Worm (Caenorhabditis elegans) whole organism, L2 larva: ENCODE data around the gene phf-33.

Experiments used
- F13H6.1 ChIP-seq: sonication (generic microtip); optimal IDR thresholded peaks from 2 replicates; lab custom pipeline; 2016; ENCODE audit warnings: missing genetic modification characterization, missing compliant biosample characterization
- Y55F3AM.14 ChIP-seq: fragments of 200-800 bp; sonication (Bioruptor generic); optimal IDR thresholded peaks from 2 replicates; lab custom pipeline; 2018; ENCODE audit warnings: mild to moderate bottlenecking, missing genetic modification characterization, missing compliant biosample characterization
- ZK546.5 ChIP-seq: sonication (generic microtip); optimal IDR thresholded peaks from 2 replicates; lab custom pipeline; 2017; ENCODE audit warnings: missing biosample characterization, missing genetic modification characterization
- alr-1 ChIP-seq: fragments of 150-350 bp; optimal IDR thresholded peaks from 2 replicates; lab custom pipeline; 2014; ENCODE audit warnings: missing biosample characterization, missing genetic modification characterization
- ama-1 ChIP-seq: fragments of 150-350 bp; optimal IDR thresholded peaks from 2 replicates; lab custom pipeline; 2018; ENCODE audit warnings: inconsistent platforms
- blmp-1 ChIP-seq: sonication (generic microtip); optimal IDR thresholded peaks from 2 replicates; lab custom pipeline; 2017; ENCODE audit warnings: missing genetic modification characterization, mild to moderate bottlenecking, missing compliant biosample characterization, antibody characterized with exemption, moderate library complexity; ENCODE audit not compliant: insufficient read depth
- ceh-16 ChIP-seq: fragments of 150-350 bp; optimal IDR thresholded peaks from 2 replicates; lab custom pipeline; 2014; ENCODE audit warnings: missing biosample characterization, missing genetic modification characterization
- ceh-82 ChIP-seq: fragments of 150-350 bp; optimal IDR thresholded peaks from 2 replicates; lab custom pipeline; 2014; ENCODE audit warnings: missing biosample characterization, missing genetic modification characterization
- crh-2 ChIP-seq: sonication (generic microtip); optimal IDR thresholded peaks from 2 replicates; lab custom pipeline; 2017; ENCODE audit warnings: missing biosample characterization, missing genetic modification characterization
- dmd-4 ChIP-seq: sonication (generic microtip); optimal IDR thresholded peaks from 2 replicates; lab custom pipeline; 2017; ENCODE audit warnings: missing biosample characterization, missing genetic modification characterization
- egl-27 ChIP-seq: sonication (generic microtip); optimal IDR thresholded peaks from 3 replicates; lab custom pipeline; 2017; ENCODE audit warnings: missing biosample characterization, missing genetic modification reagents, missing genetic modification characterization
- elt-1 ChIP-seq: fragments of 150-350 bp; optimal IDR thresholded peaks from 2 replicates; lab custom pipeline; 2014; ENCODE audit warnings: missing biosample characterization, missing genetic modification characterization
- elt-3 ChIP-seq: sonication (generic microtip); optimal IDR thresholded peaks from 2 replicates; lab custom pipeline; 2017; ENCODE audit warnings: missing biosample characterization, missing genetic modification characterization
- fos-1 ChIP-seq: fragments of 150-350 bp; optimal IDR thresholded peaks from 2 replicates; lab custom pipeline; 2014; ENCODE audit warnings: missing biosample characterization, missing genetic modification characterization
- gmeb-1 ChIP-seq: fragments of 150-350 bp; optimal IDR thresholded peaks from 2 replicates; lab custom pipeline; 2014; ENCODE audit warnings: missing biosample characterization, missing genetic modification characterization
- lin-11 ChIP-seq: fragments of 150-350 bp; sonication (generic microtip); optimal IDR thresholded peaks from 2 replicates; lab custom pipeline; 2014; ENCODE audit warnings: missing biosample characterization, missing genetic modification characterization, inconsistent platforms, mixed read lengths
- lin-39 ChIP-seq: fragments of 150-350 bp; optimal IDR thresholded peaks from 2 replicates; lab custom pipeline; 2014; ENCODE audit warnings: missing biosample characterization, missing genetic modification reagents, missing genetic modification characterization
- lsy-2 ChIP-seq, 2 experiments: fragments of 150-350 bp in 1 of 2; sonication (generic microtip) in 1 of 2; optimal IDR thresholded peaks; 2 replicates each; lab custom pipeline; 2014 to 2017; ENCODE audit warnings: missing biosample characterization in 2 of 2, missing genetic modification characterization in 2 of 2
- mdl-1 ChIP-seq, 2 experiments: fragments of 150-350 bp in 1 of 2; sonication (generic microtip) in 1 of 2; optimal IDR thresholded peaks; 2 replicates each; lab custom pipeline; 2017; ENCODE audit warnings: missing biosample characterization in 2 of 2, missing genetic modification characterization in 2 of 2
- nhr-10 ChIP-seq: sonication (generic microtip); optimal IDR thresholded peaks from 2 replicates; lab custom pipeline; 2017; ENCODE audit warnings: missing biosample characterization, missing genetic modification characterization
- nhr-11 ChIP-seq: fragments of 150-350 bp; optimal IDR thresholded peaks from 2 replicates; lab custom pipeline; 2014; ENCODE audit warnings: missing biosample characterization, missing genetic modification characterization
- nhr-12 ChIP-seq: fragments of 150-350 bp; optimal IDR thresholded peaks from 2 replicates; lab custom pipeline; 2014; ENCODE audit warnings: missing biosample characterization, missing genetic modification characterization
- nhr-129 ChIP-seq: fragments of 150-350 bp; optimal IDR thresholded peaks from 2 replicates; lab custom pipeline; 2014; ENCODE audit warnings: missing biosample characterization, missing genetic modification characterization
- nhr-21 ChIP-seq: fragments of 150-350 bp; optimal IDR thresholded peaks from 2 replicates; lab custom pipeline; 2014; ENCODE audit warnings: missing biosample characterization, missing genetic modification characterization
- nhr-23 ChIP-seq: fragments of 150-350 bp; optimal IDR thresholded peaks from 2 replicates; lab custom pipeline; 2014; ENCODE audit warnings: missing biosample characterization, missing genetic modification reagents, missing genetic modification characterization
- nhr-237 ChIP-seq: fragments of 150-350 bp; optimal IDR thresholded peaks from 2 replicates; lab custom pipeline; 2014; ENCODE audit warnings: missing biosample characterization, missing genetic modification characterization
- nhr-25 ChIP-seq: fragments of 150-350 bp; sonication (generic microtip); optimal IDR thresholded peaks from 3 replicates; lab custom pipeline; 2014; ENCODE audit warnings: missing biosample characterization, missing genetic modification characterization
- nhr-6 ChIP-seq: fragments of 150-350 bp; optimal IDR thresholded peaks from 2 replicates; lab custom pipeline; 2014; ENCODE audit warnings: missing biosample characterization, missing genetic modification characterization
- peb-1 ChIP-seq: fragments of 150-350 bp; optimal IDR thresholded peaks from 2 replicates; lab custom pipeline; 2014; ENCODE audit warnings: missing biosample characterization, missing genetic modification characterization
- sem-4 ChIP-seq: fragments of 150-350 bp; optimal IDR thresholded peaks from 2 replicates; lab custom pipeline; 2014; ENCODE audit warnings: missing biosample characterization, missing genetic modification reagents, missing genetic modification characterization
- skn-1 ChIP-seq: sonication (generic microtip); optimal IDR thresholded peaks from 2 replicates; lab custom pipeline; 2017; ENCODE audit warnings: missing biosample characterization, missing genetic modification characterization
- sma-3 ChIP-seq: sonication (generic microtip); optimal IDR thresholded peaks from 2 replicates; lab custom pipeline; 2016; ENCODE audit warnings: missing genetic modification reagents, missing genetic modification characterization, missing compliant biosample characterization
- sma-9 ChIP-seq, 2 experiments: fragments of 150-350 bp in 1 of 2; sonication (generic microtip) in 1 of 2; optimal IDR thresholded peaks; 2 replicates each; lab custom pipeline; 2014 to 2016; ENCODE audit warnings: missing genetic modification characterization in 2 of 2, mild to moderate bottlenecking in 1 of 2, missing biosample characterization in 1 of 2, missing compliant biosample characterization in 1 of 2, missing genetic modification reagents in 1 of 2, moderate library complexity in 1 of 2
- snpc-4 ChIP-seq: fragments of 150-350 bp; optimal IDR thresholded peaks from 2 replicates; lab custom pipeline; 2014; ENCODE audit warnings: missing biosample characterization, missing genetic modification characterization
- unc-39 ChIP-seq: fragments of 150-350 bp; optimal IDR thresholded peaks from 2 replicates; lab custom pipeline; 2014; ENCODE audit warnings: missing biosample characterization, missing genetic modification characterization
- unc-55 ChIP-seq: fragments of 150-350 bp; sonication (generic microtip); optimal IDR thresholded peaks from 3 replicates; lab custom pipeline; 2014; ENCODE audit warnings: missing biosample characterization, missing genetic modification reagents, missing genetic modification characterization
- unc-62 ChIP-seq: fragments of 150-350 bp; optimal IDR thresholded peaks from 2 replicates; lab custom pipeline; 2014; ENCODE audit warnings: missing biosample characterization, missing genetic modification reagents, missing genetic modification characterization
- zag-1 ChIP-seq: fragments of 150-350 bp; optimal IDR thresholded peaks from 2 replicates; lab custom pipeline; 2014; ENCODE audit warnings: missing biosample characterization, missing genetic modification characterization
- ztf-1 ChIP-seq: fragments of 200-800 bp; sonication (Bioruptor generic); conservative IDR thresholded peaks from 2 replicates; pipeline ENCODE4 v1.3.6; 2022; ENCODE audit warnings: missing genetic modification characterization, missing compliant biosample characterization
- ztf-11 ChIP-seq: sonication (generic microtip); optimal IDR thresholded peaks from 2 replicates; lab custom pipeline; 2017; ENCODE audit warnings: missing biosample characterization, missing genetic modification characterization
- ztf-4 ChIP-seq: fragments of 150-350 bp; optimal IDR thresholded peaks from 2 replicates; lab custom pipeline; 2014; ENCODE audit warnings: missing biosample characterization, missing genetic modification characterization

Gene phf-33

DNA sequence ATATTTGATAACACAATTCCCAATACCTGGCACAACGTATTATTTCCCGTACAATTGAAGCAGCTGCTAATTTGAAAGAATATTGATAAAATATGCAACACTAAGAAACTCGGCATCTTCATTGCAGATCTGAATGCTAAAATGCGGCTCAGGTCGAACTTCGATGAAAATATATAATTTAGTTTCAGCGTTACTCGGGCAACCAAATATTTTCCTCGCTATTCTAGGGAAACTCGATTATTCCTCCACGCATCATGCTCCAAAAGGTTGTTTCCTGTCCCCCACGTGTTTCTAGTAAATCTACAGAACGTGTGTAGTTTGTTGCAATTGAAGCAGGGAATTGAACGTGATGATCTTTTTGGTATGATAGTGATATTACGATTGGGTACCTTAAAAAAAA, 29.7 kb downstream of the phf-33 start:
- TF ChIP-seq nhr-237 (no peak), snpc-4 (tag; lab: Kevin White, UChicago) (no peak), lsy-2 (tag; optimal IDR thresholded peaks at IDR 0.05; lab: Kevin White, UChicago) (no peak), ceh-82 (no peak), nhr-129 (tag; lab: Kevin White, UChicago) (no peak), nhr-23 (tag; lab: Kevin White, UChicago) (no peak), sma-9 (GFP tag; optimal IDR thresholded peaks at IDR 0.05; lab: Kevin White, UChicago) (no peak), sma-9 (tag; optimal IDR thresholded peaks at IDR 0.05; lab: Kevin White, UChicago) (no peak), lin-11 (tag; lab: Kevin White, UChicago) (no peak), nhr-25 (tag; lab: Kevin White, UChicago) (no peak), unc-55 (GFP tag; lab: Kevin White, UChicago) (no peak), skn-1 (no peak), ztf-1 (GFP tag; lab: Robert Waterston, UW) (no peak), nhr-21 (tag; lab: Kevin White, UChicago) (no peak), lin-39 (tag; lab: Kevin White, UChicago) (no peak), sma-3 (GFP tag; lab: Kevin White, UChicago) (no peak), ztf-4 (no peak), ztf-11 (tag; lab: Kevin White, UChicago) (no peak), blmp-1 (no peak), alr-1 (tag; lab: Kevin White, UChicago) (no peak), nhr-10 (tag; lab: Kevin White, UChicago) (no peak)
- TF ChIP-seq, all 48 proteins: peak for 0

- no peak for TF ChIP-seq ZK546.5
- peak; percentile 43 for TF ChIP-seq nhr-23 (tag; lab: Kevin White, UChicago)
- peak; percentile 81 for TF ChIP-seq sma-9 (GFP tag; optimal IDR thresholded peaks at IDR 0.05; lab: Kevin White, UChicago)
- no peak for TF ChIP-seq sma-9 (tag; optimal IDR thresholded peaks at IDR 0.05; lab: Kevin White, UChicago)
- no peak for TF ChIP-seq nhr-21 (tag; lab: Kevin White, UChicago)
- no peak for TF ChIP-seq lin-39 (tag; lab: Kevin White, UChicago)
- no peak for TF ChIP-seq mdl-1 (tag; optimal IDR thresholded peaks at IDR 0.05; lab: Kevin White, UChicago)
- TF ChIP-seq nhr-129 (tag; lab: Kevin White, UChicago): no peak
- peak; percentile 23 for TF ChIP-seq ceh-16 (tag; lab: Kevin White, UChicago)
- TF ChIP-seq elt-3 (tag; lab: Kevin White, UChicago): no peak
- no peak for TF ChIP-seq nhr-11
- peak; percentile 91 for TF ChIP-seq elt-1
- TF ChIP-seq nhr-25 (tag; lab: Kevin White, UChicago): peak; percentile 55
- TF ChIP-seq, all 48 proteins: peak for 5
Observed at ce11 chrX:13248265-13248664, 30.5 kb downstream of the phf-33 start, which contains the start of gene K08H2.7. TSS of gene K08H2.7 (minus strand) at chrX:13248437.

DNA sequence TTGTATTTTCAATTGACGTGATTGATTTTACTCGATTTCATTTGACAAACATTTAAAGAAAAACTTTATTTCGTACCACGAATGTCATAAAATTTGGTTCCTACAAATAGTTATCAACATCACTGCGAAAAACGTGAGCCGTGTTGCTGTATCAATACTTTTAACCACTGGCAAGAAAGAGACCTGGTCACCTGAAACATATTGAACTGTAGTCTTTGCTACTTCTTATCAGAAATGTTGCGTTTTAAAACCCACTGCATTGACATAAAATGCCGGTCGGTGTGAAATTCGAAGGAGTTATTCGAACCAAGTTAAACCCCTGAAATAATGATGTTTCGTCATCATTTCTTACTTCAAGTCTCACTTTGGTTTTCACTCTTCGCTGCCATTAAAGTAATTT, 31.2 kb downstream of the phf-33 start:
- TF ChIP-seq nhr-6 (tag; lab: Kevin White, UChicago) (no peak), skn-1 (no peak), F13H6.1 (tag; lab: Kevin White, UChicago) (no peak), sma-9 (GFP tag; optimal IDR thresholded peaks at IDR 0.05; lab: Kevin White, UChicago) (peak; percentile 44), sma-9 (tag; optimal IDR thresholded peaks at IDR 0.05; lab: Kevin White, UChicago) (no peak), fos-1 (peak; percentile 26), gmeb-1 (tag; lab: Kevin White, UChicago) (peak; percentile 14), sem-4 (no peak)

DNA sequence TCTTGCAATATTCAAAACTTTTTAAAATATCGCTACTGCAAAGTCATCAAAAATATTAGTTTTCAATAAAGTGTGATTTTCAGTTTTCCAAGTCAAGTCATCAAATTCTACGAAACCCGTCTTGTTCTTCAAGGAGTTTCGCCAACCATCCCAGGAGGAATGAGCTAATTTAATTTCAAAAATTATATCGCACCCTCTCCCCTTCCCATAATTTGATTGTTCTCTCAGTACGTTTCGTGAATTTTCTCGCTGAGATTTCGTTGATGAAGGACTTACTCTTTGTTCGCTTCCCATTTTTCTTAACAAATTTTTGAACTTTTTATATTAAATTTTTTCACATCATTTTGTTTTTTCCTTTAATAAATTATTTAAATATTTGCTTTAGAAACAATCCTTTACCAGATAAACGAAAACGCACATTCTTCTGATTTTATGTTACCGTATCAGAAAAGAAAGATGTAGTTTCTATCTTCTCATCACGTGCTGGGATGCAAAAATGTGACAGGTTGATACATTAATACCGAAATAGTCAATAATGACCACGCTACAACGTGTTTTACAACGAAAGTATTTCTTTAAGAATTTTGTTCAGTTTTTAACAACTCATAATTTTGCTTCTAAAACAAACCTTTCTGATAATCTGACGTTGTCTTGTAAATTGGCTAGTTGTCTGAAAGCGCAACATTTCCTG, 32.0 kb downstream of the phf-33 start:
- TF ChIP-seq crh-2: no peak
- TF ChIP-seq lin-11 (tag; lab: Kevin White, UChicago): no peak
- TF ChIP-seq snpc-4 (tag; lab: Kevin White, UChicago): no peak
- no peak for TF ChIP-seq skn-1
- no peak for TF ChIP-seq unc-55 (GFP tag; lab: Kevin White, UChicago)
- no peak for TF ChIP-seq lin-39 (tag; lab: Kevin White, UChicago)
- TF ChIP-seq egl-27: no peak
- TF ChIP-seq dmd-4 (tag; lab: Kevin White, UChicago): no peak
- no peak for TF ChIP-seq nhr-23 (tag; lab: Kevin White, UChicago)
- TF ChIP-seq fos-1: no peak
- peak; percentile 48 for TF ChIP-seq sma-9 (GFP tag; optimal IDR thresholded peaks at IDR 0.05; lab: Kevin White, UChicago)
- TF ChIP-seq sma-9 (tag; optimal IDR thresholded peaks at IDR 0.05; lab: Kevin White, UChicago): no peak
- TF ChIP-seq peb-1: no peak
- TF ChIP-seq blmp-1: no peak
- no peak for TF ChIP-seq sem-4
- no peak for TF ChIP-seq ztf-11 (tag; lab: Kevin White, UChicago)
- no peak for TF ChIP-seq ZK546.5
- no peak for TF ChIP-seq nhr-12 (tag; lab: Kevin White, UChicago)
- TF ChIP-seq unc-62: no peak
- no peak for TF ChIP-seq mdl-1 (tag; optimal IDR thresholded peaks at IDR 0.05; lab: Kevin White, UChicago)
- no peak for TF ChIP-seq alr-1 (tag; lab: Kevin White, UChicago)
- no peak for TF ChIP-seq ztf-4
- peak; percentile 48 for TF ChIP-seq nhr-21 (tag; lab: Kevin White, UChicago)
- TF ChIP-seq nhr-25 (tag; lab: Kevin White, UChicago): peak; percentile 59
- no peak for TF ChIP-seq ama-1 (lab: Kevin White, UChicago)
- TF ChIP-seq zag-1: no peak
- TF ChIP-seq unc-39 (tag; lab: Kevin White, UChicago): no peak
- TF ChIP-seq Y55F3AM.14 (GFP tag; lab: Kevin White, UChicago): no peak
